Fruit fly (Drosophila melanogaster): ENCODE measurements around the gene CG31787.
A peak's percentile ranks its signal among the peaks of the same experiment; 100 is the strongest.

The CG31787 gene

dm6 chr2L:18319577-18320316 is 34.2 kb upstream of the CG31787 start, which contains the start of gene Fas3:
Gene Fas3 (plus strand): TSS chr2L:18320102.
- TF ChIP-seq CG32264 (GFP tag; optimal IDR thresholded peaks at IDR 0.05): no peak
- peak; percentile 16 for TF ChIP-seq Dif (GFP tag; optimal IDR thresholded peaks at IDR 0.05; ENCODE audit: partially characterized antibody)
- peak in 1 of 2 experiments; percentile 29 for TF ChIP-seq dl (GFP tag; optimal IDR thresholded peaks at IDR 0.05; ENCODE audit: insufficient read depth in 1 of 2, partially characterized antibody in 2 of 2)
- no peak for TF ChIP-seq Rel (GFP tag; optimal IDR thresholded peaks at IDR 0.05)
- TF ChIP-seq Rel (tag; optimal IDR thresholded peaks at IDR 0.05): no peak
- peak; percentile 33 for TF ChIP-seq fru (GFP tag; optimal IDR thresholded peaks at IDR 0.05)
- peak; percentile 58 for TF ChIP-seq CrebA (GFP tag; optimal IDR thresholded peaks at IDR 0.05; ENCODE audit: borderline replicate concordance)
- peak; percentile 43 for TF ChIP-seq OdsH (GFP tag; optimal IDR thresholded peaks at IDR 0.05)
- peak; percentile 21 for TF ChIP-seq Sp1 (GFP tag; optimal IDR thresholded peaks at IDR 0.05)
- TF ChIP-seq Hr83 (GFP tag; optimal IDR thresholded peaks at IDR 0.05; ENCODE audit: poor library complexity, severe bottlenecking): peak; percentile 36
- peak; percentile 12 for TF ChIP-seq HLH106 (tag; optimal IDR thresholded peaks at IDR 0.05)
- TF ChIP-seq Dfd (GFP tag; optimal IDR thresholded peaks at IDR 0.05): no peak
- no peak for TF ChIP-seq Hnf4 (GFP tag; optimal IDR thresholded peaks at IDR 0.05)
- peak; percentile 13 for TF ChIP-seq rgr (GFP tag; optimal IDR thresholded peaks at IDR 0.05)
- peak; percentile 20 for TF ChIP-seq sv (GFP tag; optimal IDR thresholded peaks at IDR 0.05)
- peak; percentile 7 for TF ChIP-seq Jra (GFP tag; optimal IDR thresholded peaks at IDR 0.05)
- peak; percentile 26 for TF ChIP-seq h (GFP tag; optimal IDR thresholded peaks at IDR 0.05)
- peak in 1 of 2 experiments; percentile 33 for TF ChIP-seq foxo (GFP tag; optimal IDR thresholded peaks at IDR 0.05)
- TF ChIP-seq psq (GFP tag; optimal IDR thresholded peaks at IDR 0.05): peak; percentile 43

DNA sequence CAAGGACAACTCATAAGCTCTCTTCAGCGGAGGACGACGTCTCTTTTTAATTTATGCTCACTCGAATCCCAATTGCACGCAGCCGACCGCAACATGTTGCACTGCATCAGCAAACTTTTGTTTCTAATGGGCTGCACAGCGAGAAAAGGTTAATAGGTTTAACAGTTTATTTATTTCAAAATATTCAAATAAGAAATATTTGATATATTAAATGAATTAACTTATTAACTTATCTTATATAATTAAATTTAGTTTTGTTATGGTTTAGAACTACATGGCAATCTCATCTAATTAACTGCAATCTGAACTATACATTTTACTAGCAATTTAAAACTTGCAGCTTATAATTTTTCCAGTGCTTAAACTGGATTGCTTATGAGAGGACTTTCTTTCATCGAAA is 29.9 kb upstream of the CG31787 start:
- no peak for TF ChIP-seq Hr78 (GFP tag; optimal IDR thresholded peaks at IDR 0.05)

DNA sequence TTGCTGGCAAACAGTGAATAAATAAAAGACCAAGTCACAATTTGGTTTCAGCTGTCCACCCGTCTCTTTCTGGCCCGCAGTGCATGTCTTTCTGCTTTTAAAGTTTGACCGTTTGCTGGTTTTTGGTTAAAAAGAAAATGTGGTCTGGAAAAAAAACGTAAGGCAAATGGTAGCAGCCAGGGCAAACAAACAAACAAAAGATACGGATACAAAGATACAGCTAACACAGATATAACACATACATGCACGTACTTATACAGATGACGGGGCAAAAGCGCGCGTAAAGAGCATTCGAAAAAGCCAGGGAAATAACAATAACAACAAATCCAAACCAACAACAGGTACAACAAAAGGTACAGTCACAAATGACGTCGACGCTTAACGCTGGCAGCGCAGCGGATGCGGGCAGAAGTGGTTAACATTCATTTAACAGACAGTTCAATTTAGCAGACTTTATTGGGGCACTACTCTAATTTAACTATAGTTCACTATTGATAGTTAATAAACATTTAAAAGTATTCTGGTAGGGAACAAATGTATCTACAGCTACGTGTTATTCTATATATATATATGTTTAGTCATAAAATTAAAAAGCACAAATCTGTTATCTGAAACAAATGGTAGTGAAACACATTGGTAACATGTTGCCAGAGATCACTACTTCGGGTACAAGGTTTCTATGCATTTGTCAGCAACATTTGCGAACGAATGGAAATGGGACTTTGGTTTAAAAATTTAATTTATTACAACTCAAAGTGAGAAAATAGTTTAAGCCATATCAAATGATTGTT is 28.6 kb upstream of the CG31787 start:
- TF ChIP-seq sage (GFP tag; optimal IDR thresholded peaks at IDR 0.05) (peak; percentile 38), Jra (GFP tag; optimal IDR thresholded peaks at IDR 0.05) (peak; percentile 4), dsf (GFP tag; optimal IDR thresholded peaks at IDR 0.05; ENCODE audit: borderline replicate concordance) (no peak), CrebA (GFP tag; optimal IDR thresholded peaks at IDR 0.05; ENCODE audit: borderline replicate concordance) (peak; percentile 56), Dfd (GFP tag; optimal IDR thresholded peaks at IDR 0.05) (no peak), psq (GFP tag; optimal IDR thresholded peaks at IDR 0.05) (peak; percentile 73), brk (GFP tag; optimal IDR thresholded peaks at IDR 0.05) (peak; percentile 16)

DNA sequence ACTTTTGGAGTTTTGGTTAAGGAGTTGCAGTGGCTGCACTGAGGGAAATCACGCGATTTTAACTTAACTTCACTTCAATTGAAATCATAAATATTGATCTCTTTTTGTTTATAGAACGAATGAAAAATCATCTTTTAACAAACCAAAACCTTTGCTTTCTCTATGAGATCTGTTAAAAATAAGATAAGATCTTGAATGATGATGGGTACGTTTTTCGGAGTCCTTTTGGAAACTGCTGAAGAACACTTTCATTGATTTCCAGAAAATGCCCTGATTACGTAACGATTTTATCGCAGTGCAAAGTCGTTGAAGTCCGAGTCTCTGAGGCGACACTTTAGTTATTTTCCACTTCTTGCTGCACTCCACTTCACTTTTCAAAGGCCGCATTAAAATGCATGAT is 26.8 kb upstream of the CG31787 start:
- TF ChIP-seq fru (GFP tag; optimal IDR thresholded peaks at IDR 0.05) (peak; percentile 91), Rel (GFP tag; optimal IDR thresholded peaks at IDR 0.05) (no peak), Rel (tag; optimal IDR thresholded peaks at IDR 0.05) (peak; percentile 27), Dif (GFP tag; optimal IDR thresholded peaks at IDR 0.05; ENCODE audit: partially characterized antibody) (no peak), ey (GFP tag; optimal IDR thresholded peaks at IDR 0.05) (peak; percentile 89), N (GFP tag; optimal IDR thresholded peaks at IDR 0.05) (no peak), brk (GFP tag; optimal IDR thresholded peaks at IDR 0.05) (peak; percentile 61), jim (GFP tag; optimal IDR thresholded peaks at IDR 0.05) (no peak), Myc (optimal IDR thresholded peaks at IDR 0.05) (no peak), foxo (GFP tag; optimal IDR thresholded peaks at IDR 0.05) (peak in 1 of 2 experiments; percentile 89), dl (GFP tag; optimal IDR thresholded peaks at IDR 0.05; ENCODE audit: insufficient read depth in 1 of 2, partially characterized antibody in 2 of 2) (peak in 1 of 2 experiments; percentile 29), tai (GFP tag; optimal IDR thresholded peaks at IDR 0.05) (peak; percentile 60), CG32264 (GFP tag; optimal IDR thresholded peaks at IDR 0.05) (peak; percentile 67), Hr78 (GFP tag; optimal IDR thresholded peaks at IDR 0.05) (no peak), psq (GFP tag; optimal IDR thresholded peaks at IDR 0.05) (peak; percentile 83), GATAd (GFP tag; optimal IDR thresholded peaks at IDR 0.05) (no peak), CG9705 (GFP tag; optimal IDR thresholded peaks at IDR 0.05) (peak; percentile 71), woc (GFP tag; optimal IDR thresholded peaks at IDR 0.05) (peak; percentile 88), Dfd (GFP tag; optimal IDR thresholded peaks at IDR 0.05) (no peak), Vsx2 (GFP tag; optimal IDR thresholded peaks at IDR 0.05; ENCODE audit: partially characterized antibody) (no peak), Abd-B (GFP tag; optimal IDR thresholded peaks at IDR 0.05) (no peak), pan (optimal IDR thresholded peaks at IDR 0.05) (no peak), Sp1 (GFP tag; optimal IDR thresholded peaks at IDR 0.05) (peak; percentile 92), br (GFP tag; optimal IDR thresholded peaks at IDR 0.05) (peak; percentile 90), rgr (GFP tag; optimal IDR thresholded peaks at IDR 0.05) (peak; percentile 85), Jra (GFP tag; optimal IDR thresholded peaks at IDR 0.05) (peak; percentile 24), CrebA (GFP tag; optimal IDR thresholded peaks at IDR 0.05; ENCODE audit: borderline replicate concordance) (no peak), lola (GFP tag; optimal IDR thresholded peaks at IDR 0.05) (no peak), h (GFP tag; optimal IDR thresholded peaks at IDR 0.05) (peak; percentile 90), Hnf4 (GFP tag; optimal IDR thresholded peaks at IDR 0.05) (peak; percentile 61), Hr83 (GFP tag; optimal IDR thresholded peaks at IDR 0.05; ENCODE audit: poor library complexity, severe bottlenecking) (no peak), HLH106 (tag; optimal IDR thresholded peaks at IDR 0.05) (peak; percentile 92), dsf (GFP tag; optimal IDR thresholded peaks at IDR 0.05; ENCODE audit: borderline replicate concordance) (peak; percentile 52), sv (GFP tag; optimal IDR thresholded peaks at IDR 0.05) (no peak), usp (GFP tag; optimal IDR thresholded peaks at IDR 0.05) (no peak), sage (GFP tag; optimal IDR thresholded peaks at IDR 0.05) (peak; percentile 72)

Data from whole organism, wandering third instar larva.